Fruit fly (Drosophila melanogaster) whole organism, prepupa: Measurements from ENCODE around the gene jdp.

Experiments used
- Blimp-1 ChIP-seq: fragments of 200-800 bp; sonication (Bioruptor generic); optimal IDR thresholded peaks from 3 replicates; lab custom pipeline; 2017; ENCODE audit warnings: missing biosample characterization, missing genetic modification characterization, mild to moderate bottlenecking, moderate library complexity, missing genetic modification reagents
- CG10631 ChIP-seq: fragments of 200-800 bp; sonication (Bioruptor generic); optimal IDR thresholded peaks from 2 replicates; lab custom pipeline; 2016; ENCODE audit warnings: missing biosample characterization, missing genetic modification characterization
- CG10669 ChIP-seq: fragments of 200-800 bp; sonication (Bioruptor generic); optimal IDR thresholded peaks from 3 replicates; lab custom pipeline; 2018; ENCODE audit warnings: missing biosample characterization, mild to moderate bottlenecking, missing genetic modification characterization, moderate library complexity
- CG11294 ChIP-seq: fragments of 200-800 bp; sonication (Bioruptor generic); IDR thresholded peaks from 2 replicates; pipeline ENCODE4 v1.3.6; 2022; ENCODE audit warnings: missing biosample characterization, missing genetic modification characterization
- CG11762 ChIP-seq: fragments of 200-800 bp; sonication (Bioruptor generic); optimal IDR thresholded peaks from 3 replicates; lab custom pipeline; 2016; ENCODE audit warnings: missing biosample characterization, missing genetic modification characterization; ENCODE audit not compliant: insufficient read depth
- CG11902 ChIP-seq: fragments of 200-800 bp; sonication (Bioruptor generic); optimal IDR thresholded peaks from 3 replicates; lab custom pipeline; 2016; ENCODE audit warnings: missing biosample characterization, missing genetic modification characterization
- CG15336 ChIP-seq: fragments of 200-800 bp; sonication (Bioruptor generic); IDR thresholded peaks from 2 replicates; pipeline ENCODE4 v1.3.6; 2022; ENCODE audit warnings: missing biosample characterization, missing genetic modification characterization
- CG1621 ChIP-seq: fragments of 200-800 bp; sonication (Bioruptor generic); optimal IDR thresholded peaks from 3 replicates; lab custom pipeline; 2018; ENCODE audit warnings: missing biosample characterization, mild to moderate bottlenecking, missing genetic modification characterization
- CG16779 ChIP-seq: fragments of 200-800 bp; sonication (Bioruptor generic); optimal IDR thresholded peaks from 3 replicates; lab custom pipeline; 2017; ENCODE audit warnings: missing biosample characterization, mild to moderate bottlenecking, missing genetic modification characterization
- CG3032 ChIP-seq: fragments of 200-800 bp; optimal IDR thresholded peaks from 2 replicates; lab custom pipeline; 2019; ENCODE audit warnings: missing biosample characterization, mild to moderate bottlenecking, missing genetic modification characterization, moderate library complexity
- CG31627 ChIP-seq: fragments of 200-800 bp; sonication (Bioruptor generic); optimal IDR thresholded peaks from 3 replicates; lab custom pipeline; 2016; ENCODE audit warnings: missing biosample characterization, missing genetic modification characterization
- CG32006 ChIP-seq: fragments of 200-800 bp; sonication (Bioruptor generic); optimal IDR thresholded peaks from 3 replicates; lab custom pipeline; 2017; ENCODE audit warnings: missing biosample characterization, mild to moderate bottlenecking, missing genetic modification characterization
- CG3919 ChIP-seq: fragments of 200-800 bp; sonication (Bioruptor generic); optimal IDR thresholded peaks from 3 replicates; lab custom pipeline; 2016; ENCODE audit warnings: missing biosample characterization, missing genetic modification characterization
- CG6163 ChIP-seq: fragments of 200-800 bp; sonication (Bioruptor generic); IDR thresholded peaks from 3 replicates; pipeline ENCODE4 v1.3.6; 2022; ENCODE audit warnings: missing biosample characterization, missing genetic modification characterization
- CG6276 ChIP-seq: fragments of 200-800 bp; sonication (Bioruptor generic); optimal IDR thresholded peaks from 2 replicates; lab custom pipeline; 2017; ENCODE audit warnings: missing biosample characterization, mild to moderate bottlenecking, missing genetic modification characterization
- CG6792 ChIP-seq: fragments of 200-800 bp; sonication (Bioruptor generic); optimal IDR thresholded peaks from 3 replicates; lab custom pipeline; 2016; ENCODE audit warnings: missing biosample characterization, missing genetic modification characterization
- CG6808 ChIP-seq: fragments of 200-800 bp; sonication (Bioruptor generic); optimal IDR thresholded peaks from 3 replicates; lab custom pipeline; 2017; ENCODE audit warnings: missing biosample characterization, missing genetic modification characterization, mild to moderate bottlenecking, moderate library complexity, missing genetic modification reagents
- CG6854 ChIP-seq: fragments of 200-800 bp; sonication (Bioruptor generic); optimal IDR thresholded peaks from 2 replicates; lab custom pipeline; 2017; ENCODE audit warnings: missing biosample characterization, mild to moderate bottlenecking, missing genetic modification characterization
- CG8319 ChIP-seq: fragments of 200-800 bp; sonication (Bioruptor generic); optimal IDR thresholded peaks from 3 replicates; lab custom pipeline; 2016; ENCODE audit warnings: missing biosample characterization, missing genetic modification characterization
- CG8632 ChIP-seq: fragments of 200-800 bp; sonication (Bioruptor generic); optimal IDR thresholded peaks from 3 replicates; lab custom pipeline; 2016; ENCODE audit warnings: missing biosample characterization, missing genetic modification characterization
- CG9139 ChIP-seq: fragments of 200-800 bp; sonication (Bioruptor generic); optimal IDR thresholded peaks from 3 replicates; lab custom pipeline; 2017; ENCODE audit warnings: missing biosample characterization, mild to moderate bottlenecking, missing genetic modification characterization
- Eip75B ChIP-seq: fragments of 200-800 bp; sonication (Bioruptor generic); optimal IDR thresholded peaks from 3 replicates; lab custom pipeline; 2016; ENCODE audit warnings: missing biosample characterization, missing genetic modification characterization
- Eip78C ChIP-seq: fragments of 200-800 bp; sonication (Bioruptor generic); peaks from one replicate; lab custom pipeline; 2016; ENCODE audit warnings: missing biosample characterization, missing genetic modification characterization
- Ets21C ChIP-seq: fragments of 200-800 bp; sonication (Bioruptor generic); optimal IDR thresholded peaks from 3 replicates; lab custom pipeline; 2016; ENCODE audit warnings: missing biosample characterization, missing genetic modification characterization
- Gug ChIP-seq: fragments of 200-800 bp; sonication (Bioruptor generic); IDR thresholded peaks from 2 replicates; pipeline ENCODE4 v1.3.6; 2022; ENCODE audit warnings: missing biosample characterization, missing genetic modification characterization
- Hr38 ChIP-seq: sonication (Bioruptor generic); optimal IDR thresholded peaks from 2 replicates; lab custom pipeline; 2016; ENCODE audit warnings: missing biosample characterization, missing genetic modification characterization
- Hr39 ChIP-seq: fragments of 200-800 bp; sonication (Bioruptor generic); optimal IDR thresholded peaks from 2 replicates; lab custom pipeline; 2016; ENCODE audit warnings: missing biosample characterization, missing genetic modification characterization
- Hr4 ChIP-seq: fragments of 200-800 bp; sonication (Bioruptor generic); optimal IDR thresholded peaks from 3 replicates; lab custom pipeline; 2016; ENCODE audit warnings: missing biosample characterization, missing genetic modification characterization
- Lpt ChIP-seq: fragments of 200-800 bp; sonication (Bioruptor generic); optimal IDR thresholded peaks from 3 replicates; lab custom pipeline; 2016; ENCODE audit warnings: missing biosample characterization, missing genetic modification characterization
- Met ChIP-seq: fragments of 200-800 bp; sonication (Bioruptor generic); optimal IDR thresholded peaks from 3 replicates; lab custom pipeline; 2016; ENCODE audit warnings: missing biosample characterization, missing genetic modification characterization
- Smox ChIP-seq: fragments of 200-800 bp; sonication (Bioruptor generic); optimal IDR thresholded peaks from 3 replicates; lab custom pipeline; 2016; ENCODE audit warnings: missing biosample characterization, missing genetic modification characterization
- achi ChIP-seq: fragments of 200-800 bp; sonication (Bioruptor generic); optimal IDR thresholded peaks from 3 replicates; lab custom pipeline; 2016; ENCODE audit warnings: missing biosample characterization, missing genetic modification characterization
- acj6 ChIP-seq: fragments of 200-800 bp; sonication (Bioruptor generic); optimal IDR thresholded peaks from 3 replicates; lab custom pipeline; 2016; ENCODE audit warnings: missing biosample characterization, missing genetic modification characterization
- cyc ChIP-seq: fragments of 200-800 bp; sonication (Bioruptor generic); optimal IDR thresholded peaks from 3 replicates; lab custom pipeline; 2016; ENCODE audit warnings: missing biosample characterization, missing genetic modification characterization
- dac ChIP-seq: fragments of 200-800 bp; sonication (Bioruptor generic); optimal IDR thresholded peaks from 2 replicates; lab custom pipeline; 2017; ENCODE audit warnings: missing biosample characterization, mild to moderate bottlenecking, missing genetic modification characterization
- eg ChIP-seq: fragments of 200-800 bp; sonication (Bioruptor generic); IDR thresholded peaks from 3 replicates; pipeline ENCODE4 v1.3.6; 2022; ENCODE audit warnings: missing biosample characterization, missing genetic modification characterization
- fd85E ChIP-seq: fragments of 200-800 bp; sonication (Bioruptor generic); optimal IDR thresholded peaks from 3 replicates; lab custom pipeline; 2016; ENCODE audit warnings: missing biosample characterization, missing genetic modification characterization
- fkh ChIP-seq: fragments of 200-800 bp; sonication (Bioruptor generic); optimal IDR thresholded peaks from 3 replicates; lab custom pipeline; 2017; ENCODE audit warnings: missing biosample characterization, mild to moderate bottlenecking, missing genetic modification characterization, moderate library complexity
- lz ChIP-seq: fragments of 200-800 bp; sonication (Bioruptor generic); optimal IDR thresholded peaks from 3 replicates; lab custom pipeline; 2016; ENCODE audit warnings: missing biosample characterization, missing genetic modification characterization
- net ChIP-seq: fragments of 200-800 bp; sonication (Bioruptor generic); optimal IDR thresholded peaks from 3 replicates; lab custom pipeline; 2016; ENCODE audit warnings: missing biosample characterization, missing genetic modification characterization
- pdm3 ChIP-seq: fragments of 200-800 bp; sonication (Bioruptor generic); optimal IDR thresholded peaks from 3 replicates; lab custom pipeline; 2016; ENCODE audit warnings: missing biosample characterization, missing genetic modification characterization
- salr ChIP-seq, 2 experiments: fragments of 200-800 bp; sonication (Bioruptor generic); optimal IDR thresholded peaks; 3 replicates each; lab custom pipeline; 2016 to 2018; ENCODE audit warnings: missing biosample characterization in 2 of 2, missing genetic modification characterization in 2 of 2, mild to moderate bottlenecking in 1 of 2
- spab ChIP-seq: fragments of 200-800 bp; sonication (Bioruptor generic); optimal IDR thresholded peaks from 2 replicates; lab custom pipeline; 2017; ENCODE audit warnings: missing biosample characterization, mild to moderate bottlenecking, missing genetic modification characterization, missing genetic modification reagents
- ss ChIP-seq, 2 experiments: fragments of 200-800 bp; sonication (Bioruptor generic); optimal IDR thresholded peaks; 2 replicates in 1 of 2; 3 replicates in 1 of 2; lab custom pipeline; 2017 to 2018; ENCODE audit warnings: mild to moderate bottlenecking in 2 of 2, missing biosample characterization in 2 of 2, missing genetic modification characterization in 2 of 2, moderate library complexity in 1 of 2
- svp ChIP-seq: fragments of 200-800 bp; sonication (Bioruptor generic); peaks from one replicate; lab custom pipeline; 2016; ENCODE audit warnings: missing biosample characterization, missing genetic modification characterization
- topi ChIP-seq: fragments of 200-800 bp; sonication (Bioruptor generic); optimal IDR thresholded peaks from 3 replicates; lab custom pipeline; 2016; ENCODE audit warnings: missing biosample characterization, missing genetic modification characterization
- vri ChIP-seq: fragments of 200-800 bp; sonication (Bioruptor generic); optimal IDR thresholded peaks from 3 replicates; lab custom pipeline; 2016; ENCODE audit warnings: missing biosample characterization, mild to moderate bottlenecking, missing genetic modification characterization

Gene jdp

dm6 chr3R:30526799-30527465 is at the start of gene jdp:
Gene jdp, minus strand, starts transcription at chr3R:30527037.
- no peak for TF ChIP-seq CG11294 (GFP tag; lab: Robert Waterston, UW)
- no peak for TF ChIP-seq CG8319 (GFP tag; lab: Kevin White, UChicago)
- TF ChIP-seq dac, result no peak
- TF ChIP-seq CG6163 (GFP tag; lab: Robert Waterston, UW), result peak; percentile 46; the same call in 1 of the 3 replicates
- TF ChIP-seq Lpt, result no peak
- TF ChIP-seq CG6808 (GFP tag; lab: Kevin White, UChicago), result peak; percentile 12
- no peak for TF ChIP-seq CG1621 (tag; lab: Kevin White, UChicago)
- peak; percentile 24 for TF ChIP-seq CG9139
- TF ChIP-seq CG11762, result no peak
- no peak for TF ChIP-seq Hr4 (GFP tag; lab: Kevin White, UChicago)
- TF ChIP-seq Eip78C (GFP tag; lab: Kevin White, UChicago), result peak; percentile 87
- peak; percentile 69; the same call in 2 of the 3 replicates for TF ChIP-seq eg
- no peak for TF ChIP-seq CG10631 (GFP tag; lab: Kevin White, UChicago)
- peak; percentile 53 for TF ChIP-seq svp (GFP tag; lab: Kevin White, UChicago)
- TF ChIP-seq CG3919 (GFP tag; lab: Kevin White, UChicago), result peak; percentile 34
- TF ChIP-seq Met (GFP tag; lab: Kevin White, UChicago), result peak; percentile 8
- TF ChIP-seq spab (GFP tag; lab: Kevin White, UChicago), result peak; percentile 4
- TF ChIP-seq ss (GFP tag; optimal IDR thresholded peaks at IDR 0.05; lab: Kevin White, UChicago), result peak; percentile 18 to 37
- peak; percentile 50 for TF ChIP-seq CG6276 (GFP tag; lab: Kevin White, UChicago)
- TF ChIP-seq Hr38, result no peak
- no peak for TF ChIP-seq CG11902 (GFP tag; lab: Kevin White, UChicago)
- TF ChIP-seq Blimp-1 (GFP tag; lab: Kevin White, UChicago), result peak; percentile 79
- no peak for TF ChIP-seq Smox (GFP tag; lab: Kevin White, UChicago)
- no peak for TF ChIP-seq CG3032 (tag; lab: Kevin White, UChicago)
- TF ChIP-seq cyc (GFP tag; lab: Kevin White, UChicago), result no peak
- TF ChIP-seq CG16779 (tag; lab: Kevin White, UChicago), result peak; percentile 37
- no peak for TF ChIP-seq Hr39
- peak; percentile 16 for TF ChIP-seq topi (GFP tag; lab: Kevin White, UChicago)
- TF ChIP-seq CG15336 (GFP tag; lab: Robert Waterston, UW), result peak; percentile 65
- no peak for TF ChIP-seq acj6 (GFP tag; lab: Kevin White, UChicago)
- TF ChIP-seq vri (GFP tag; lab: Kevin White, UChicago), result peak; percentile 11
- no peak for TF ChIP-seq CG6854 (GFP tag; lab: Kevin White, UChicago)
- no peak for TF ChIP-seq Ets21C

DNA sequence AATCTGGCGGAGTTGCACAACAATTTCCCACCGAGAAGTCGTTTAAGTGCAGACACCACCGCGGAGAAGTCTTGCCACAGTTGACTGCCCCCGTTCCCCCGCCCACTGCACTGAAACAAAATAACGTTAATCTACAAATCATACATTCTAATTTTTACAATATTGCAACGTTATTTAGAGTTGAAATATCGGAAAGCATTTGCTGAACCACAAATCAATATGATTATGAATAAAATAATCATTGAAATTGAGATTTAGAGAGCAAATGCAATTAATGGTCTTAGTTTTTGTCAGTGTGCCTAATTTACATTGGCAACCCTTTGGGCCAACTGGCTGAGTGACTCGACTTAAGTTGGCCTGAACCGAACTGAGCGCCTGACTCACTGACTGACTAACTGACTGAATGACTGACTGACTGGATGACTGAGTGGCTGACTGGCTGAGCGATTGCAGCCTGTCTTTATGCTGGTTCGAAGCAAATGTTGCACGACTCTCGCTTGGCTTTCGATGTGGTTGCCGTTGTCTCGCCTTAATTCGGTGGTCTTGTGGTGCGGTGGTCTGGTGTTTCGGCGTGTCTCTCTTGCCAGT is 43.8 kb upstream of the jdp start:
- TF ChIP-seq CG15336 (GFP tag; lab: Robert Waterston, UW) (peak; percentile 92), CG6792 (peak; percentile 92), CG8632 (GFP tag; lab: Kevin White, UChicago) (peak; percentile 89), lz (GFP tag; lab: Kevin White, UChicago) (peak; percentile 93), achi (GFP tag; lab: Kevin White, UChicago) (peak; percentile 90), CG10631 (GFP tag; lab: Kevin White, UChicago) (peak; percentile 90), fkh (GFP tag; lab: Kevin White, UChicago) (no peak), pdm3 (peak; percentile 93), salr (GFP tag; optimal IDR thresholded peaks at IDR 0.05; lab: Kevin White, UChicago) (peak; percentile 83 to 89), CG3032 (tag; lab: Kevin White, UChicago) (peak; percentile 90), CG32006 (GFP tag; lab: Kevin White, UChicago) (peak; percentile 90), dac (peak; percentile 66), Met (GFP tag; lab: Kevin White, UChicago) (peak; percentile 90), CG11294 (GFP tag; lab: Robert Waterston, UW) (peak; percentile 81), fd85E (GFP tag; lab: Kevin White, UChicago) (peak; percentile 69), Eip75B (peak; percentile 93), Eip78C (GFP tag; lab: Kevin White, UChicago) (peak; percentile 98), Hr39 (peak; percentile 90), CG16779 (tag; lab: Kevin White, UChicago) (peak; percentile 78), CG6276 (GFP tag; lab: Kevin White, UChicago) (peak; percentile 80), net (peak; percentile 82), CG10669 (GFP tag; lab: Kevin White, UChicago) (peak; percentile 89), Gug (peak; percentile 83), CG31627 (peak; percentile 92), eg (no peak; the same call in none of the 3 replicates), spab (GFP tag; lab: Kevin White, UChicago) (peak; percentile 83), vri (GFP tag; lab: Kevin White, UChicago) (peak; percentile 88), CG11762 (peak; percentile 81), acj6 (GFP tag; lab: Kevin White, UChicago) (peak; percentile 90)
